Fruit fly (Drosophila melanogaster): ENCODE measurements around the gene CG11899.

The CG11899 gene

DNA sequence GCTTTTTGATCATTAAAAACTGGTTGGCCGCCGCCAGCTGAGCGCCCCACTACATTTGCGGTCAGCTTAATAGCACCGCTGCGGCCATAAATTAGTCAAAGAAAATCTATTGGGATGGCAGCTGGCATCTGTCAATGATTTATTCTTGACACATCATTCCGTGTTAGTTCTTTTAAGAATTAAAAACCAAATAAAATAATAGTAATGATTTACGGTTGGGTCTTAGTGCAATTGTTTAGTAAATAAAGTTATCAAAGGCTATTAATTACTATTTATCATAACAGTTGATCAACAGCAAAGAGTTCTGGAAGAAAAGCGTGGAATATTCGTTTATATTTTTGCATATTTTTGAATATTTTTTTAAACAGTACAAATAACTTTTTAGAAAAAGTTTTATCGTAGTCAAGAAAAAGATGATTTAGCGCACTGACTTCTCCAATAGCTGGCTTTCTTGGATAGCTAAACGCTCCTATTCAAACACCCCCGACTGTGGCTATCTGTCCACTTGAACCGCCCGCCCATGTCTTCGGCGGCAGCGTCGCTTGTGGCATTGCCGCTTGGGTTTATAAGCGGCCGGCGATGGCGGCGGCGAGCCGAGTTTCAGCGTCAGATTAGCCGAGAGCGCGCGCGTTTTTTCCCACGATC lies 3.2 kb upstream of the CG11899 start, which contains the start of gene CG14515 (continued):
- TF ChIP-seq CG3847 (GFP tag; IDR thresholded peaks at IDR 0.05) (no peak), E2f1 (GFP tag; IDR thresholded peaks at IDR 0.05) (no peak), row (GFP tag; IDR thresholded peaks at IDR 0.05) (0 out of 3 replicates have a peak, but pooled peaks have one; percentile 39), Max (GFP tag; optimal IDR thresholded peaks at IDR 0.05) (no peak), CG7786 (GFP tag; optimal IDR thresholded peaks at IDR 0.05) (no peak), Ets65A (GFP tag) (peak; percentile 53), Eip74EF (GFP tag; optimal IDR thresholded peaks at IDR 0.05) (peak in 1 of 2 experiments; percentile 26), cad (GFP tag; optimal IDR thresholded peaks at IDR 0.05) (no peak), Sox100B (GFP tag; optimal IDR thresholded peaks at IDR 0.05) (peak; percentile 47), CG7839 (tag; optimal IDR thresholded peaks at IDR 0.05) (peak; percentile 18), dmrt99B (tag; optimal IDR thresholded peaks at IDR 0.05) (peak; percentile 49), CG4424 (GFP tag; optimal IDR thresholded peaks at IDR 0.05) (peak; percentile 21), Abd-B (GFP tag; optimal IDR thresholded peaks at IDR 0.05) (peak; percentile 7), CG31441 (GFP tag; IDR thresholded peaks at IDR 0.05) (peak; percentile 39; the same call in 1 of the 2 replicates), gem (tag; optimal IDR thresholded peaks at IDR 0.05) (peak; percentile 38), lmd (GFP tag; IDR thresholded peaks at IDR 0.05) (peak; percentile 13; the same call in 1 of the 2 replicates), CG11504 (tag; optimal IDR thresholded peaks at IDR 0.05) (peak; percentile 56), CG12236 (GFP tag; optimal IDR thresholded peaks at IDR 0.05) (no peak), Lim3 (GFP tag; IDR thresholded peaks at IDR 0.05) (no peak)

dm6 chr3R:29198299-29198698 lies 2.0 kb upstream of the CG11899 start:
- TF ChIP-seq oc (tag; optimal IDR thresholded peaks at IDR 0.05) = peak; percentile 82
- TF ChIP-seq BEAF-32 (GFP tag; optimal IDR thresholded peaks at IDR 0.05) = no peak
- no peak for TF ChIP-seq Ada2b (GFP tag; IDR thresholded peaks at IDR 0.05)
- peak in 1 of 2 experiments; percentile 82 for TF ChIP-seq Pdp1 (GFP tag; optimal IDR thresholded peaks at IDR 0.05)

- TF ChIP-seq Dll (GFP tag; IDR thresholded peaks at IDR 0.05; ENCODE audit: partially characterized antibody) = peak; percentile 46; the same call in 1 of the 4 replicates
- TF ChIP-seq CG10462 (GFP tag; optimal IDR thresholded peaks at IDR 0.05) = no peak
- no peak for TF ChIP-seq prd (optimal IDR thresholded peaks at IDR 0.05)
- TF ChIP-seq prd (GFP tag; IDR thresholded peaks at IDR 0.05) = no peak
- peak; percentile 34 for TF ChIP-seq BEAF-32 (GFP tag; optimal IDR thresholded peaks at IDR 0.05)
- no peak for TF ChIP-seq CG5245 (GFP tag; optimal IDR thresholded peaks at IDR 0.05)
- no peak for TF ChIP-seq CG4282 (GFP tag; optimal IDR thresholded peaks at IDR 0.05)
- peak; percentile 16 for TF ChIP-seq CG2116 (GFP tag; optimal IDR thresholded peaks at IDR 0.05)
- TF ChIP-seq cato (GFP tag; optimal IDR thresholded peaks at IDR 0.05; ENCODE audit: borderline replicate concordance) = no peak
- no peak for TF ChIP-seq CG32767 (GFP tag; IDR thresholded peaks at IDR 0.05)
- TF ChIP-seq crp (GFP tag; optimal IDR thresholded peaks at IDR 0.05) = peak in 1 of 2 experiments; percentile 86
- TF ChIP-seq zen2 (GFP tag; IDR thresholded peaks at IDR 0.05; ENCODE audit: partially characterized antibody) = no peak
- TF ChIP-seq CG13287 (GFP tag; IDR thresholded peaks at IDR 0.05; ENCODE audit: partially characterized antibody) = peak; percentile 40; the same call in 1 of the 2 replicates
- no peak for TF ChIP-seq CG4707 (GFP tag; optimal IDR thresholded peaks at IDR 0.05)
- TF ChIP-seq CG7928 (GFP tag; optimal IDR thresholded peaks at IDR 0.05) = peak; percentile 88
- no peak for TF ChIP-seq al (GFP tag; IDR thresholded peaks at IDR 0.05)
- no peak for TF ChIP-seq ssp (GFP tag; IDR thresholded peaks at IDR 0.05)
- TF ChIP-seq sqz (GFP tag; optimal IDR thresholded peaks at IDR 0.05) = no peak
- TF ChIP-seq dmrt99B (tag; optimal IDR thresholded peaks at IDR 0.05) = no peak
- TF ChIP-seq Bdp1 (GFP tag; optimal IDR thresholded peaks at IDR 0.05) = no peak
- TF ChIP-seq vfl (GFP tag; optimal IDR thresholded peaks at IDR 0.05) = no peak
- 0 out of 3 replicates have a peak, but pooled peaks have one; percentile 24 for TF ChIP-seq CG34224 (GFP tag; IDR thresholded peaks at IDR 0.05; ENCODE audit: partially characterized antibody)
- no peak for TF ChIP-seq dati (GFP tag; IDR thresholded peaks at IDR 0.05)
- TF ChIP-seq CG17186 (GFP tag; optimal IDR thresholded peaks at IDR 0.05) = peak; percentile 82
- no peak for TF ChIP-seq Elba2 (GFP tag; optimal IDR thresholded peaks at IDR 0.05)
- TF ChIP-seq NFAT (GFP tag; IDR thresholded peaks at IDR 0.05) = no peak
Measured at dm6 chr3R:29202418-29202817, 2.2 kb downstream of the CG11899 start, which contains the start of gene Mesh1. Gene Mesh1, minus strand, starts transcription at chr3R:29202525.

Data from whole organism, embryonic.